Fruit fly (Drosophila melanogaster): ENCODE data around the gene CG14339.

CG14339 gene

dm6 chr2L:1120206-1120902, 12.0 kb downstream of the CG14339 start:
- TF ChIP-seq CG17801 (GFP tag; optimal IDR thresholded peaks at IDR 0.05; ENCODE audit: partially characterized antibody) = no peak

- no peak for TF ChIP-seq CG17801 (GFP tag; optimal IDR thresholded peaks at IDR 0.05; ENCODE audit: partially characterized antibody)
These were observed 13.8 kb downstream of the CG14339 start for dm6 chr2L:1121942-1122710.

- TF ChIP-seq CG17801 (GFP tag; optimal IDR thresholded peaks at IDR 0.05; ENCODE audit: partially characterized antibody) = no peak
These were observed 14.3 kb downstream of the CG14339 start for dm6 chr2L:1122711-1122960.

DNA sequence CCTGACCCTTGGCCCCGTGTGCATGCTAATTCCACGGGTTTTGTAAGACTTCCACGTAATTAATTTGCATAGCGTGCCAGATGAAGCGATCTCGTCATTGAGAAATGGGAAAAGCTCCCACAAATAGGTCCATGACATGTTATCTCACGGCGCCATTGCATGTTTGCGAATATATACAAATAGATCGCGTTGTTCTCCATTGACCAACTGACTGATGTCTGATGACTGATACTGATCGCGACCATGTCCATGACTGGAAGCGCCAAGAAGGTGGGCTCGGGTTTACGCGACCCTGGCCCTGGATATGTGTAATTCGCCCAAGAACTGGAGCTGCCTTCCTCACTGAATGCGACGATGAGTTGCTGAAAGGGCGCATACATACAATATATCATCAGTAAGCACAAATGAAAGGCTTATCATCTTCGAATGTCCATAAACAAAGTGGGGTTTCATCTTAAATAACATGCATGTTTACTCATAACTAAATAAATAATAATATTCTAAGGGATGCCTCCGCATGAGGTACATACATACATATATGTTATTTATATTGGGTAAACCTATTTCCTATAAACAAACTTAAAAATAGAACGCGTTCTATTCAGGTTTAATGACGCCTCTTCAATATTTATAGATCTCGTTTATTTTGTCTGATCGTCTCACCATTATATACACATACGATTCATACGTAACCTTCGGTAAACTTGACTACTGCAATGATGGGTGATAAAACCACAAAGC, 14.9 kb downstream of the CG14339 start:
- peak; percentile 35 for TF ChIP-seq CG17801 (GFP tag; optimal IDR thresholded peaks at IDR 0.05; ENCODE audit: partially characterized antibody)

dm6 chr2L:1124265-1124664, 15.9 kb downstream of the CG14339 start:
- TF ChIP-seq CG17801 (GFP tag; optimal IDR thresholded peaks at IDR 0.05; ENCODE audit: partially characterized antibody) = no peak

- TF ChIP-seq CG17801 (GFP tag; optimal IDR thresholded peaks at IDR 0.05; ENCODE audit: partially characterized antibody) = no peak
These were observed 17.1 kb downstream of the CG14339 start for dm6 chr2L:1125437-1125836.

dm6 chr2L:1126527-1126926, 18.2 kb downstream of the CG14339 start:
- no peak for TF ChIP-seq CG17801 (GFP tag; optimal IDR thresholded peaks at IDR 0.05; ENCODE audit: partially characterized antibody)

- no peak for TF ChIP-seq CG17801 (GFP tag; optimal IDR thresholded peaks at IDR 0.05; ENCODE audit: partially characterized antibody)
These were observed 19.2 kb downstream of the CG14339 start for dm6 chr2L:1127434-1128089.

DNA sequence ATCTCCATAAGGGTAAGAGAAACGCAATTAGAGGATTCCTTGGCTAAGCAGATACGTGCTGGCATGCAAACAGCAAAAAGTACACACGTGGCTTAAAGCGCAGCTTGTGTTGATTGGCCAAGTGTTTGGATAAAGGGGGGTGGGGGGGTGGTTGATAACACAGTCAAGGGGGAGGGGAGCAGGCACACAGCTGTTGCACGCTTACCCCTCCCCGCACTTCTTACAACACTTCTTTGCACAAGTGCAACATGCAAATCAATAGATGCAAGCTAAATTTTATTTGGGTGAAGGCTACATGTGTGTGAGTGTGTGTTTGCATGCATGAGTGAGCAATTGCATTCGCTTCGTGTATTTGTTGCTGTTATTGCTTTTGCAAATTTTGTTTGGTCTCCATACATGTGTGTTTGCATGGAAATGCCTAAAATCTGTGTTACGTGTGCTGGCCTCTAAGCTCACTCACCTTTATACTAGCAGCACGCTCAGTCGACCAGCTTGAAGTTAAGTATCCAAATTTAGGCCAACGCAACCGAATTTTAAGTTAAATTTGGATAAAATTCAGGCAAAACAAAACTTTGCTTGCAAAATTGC, 20.1 kb downstream of the CG14339 start:
- TF ChIP-seq CG17801 (GFP tag; optimal IDR thresholded peaks at IDR 0.05; ENCODE audit: partially characterized antibody) = no peak

dm6 chr2L:1128932-1129887, 20.9 kb downstream of the CG14339 start, which contains the start of the genes Pino and TBC1D23:
Gene Pino (minus strand): TSS chr2L:1128953.
Gene TBC1D23 (plus strand): TSS chr2L:1129316.
- peak; percentile 67 for TF ChIP-seq CG17801 (GFP tag; optimal IDR thresholded peaks at IDR 0.05; ENCODE audit: partially characterized antibody)

DNA sequence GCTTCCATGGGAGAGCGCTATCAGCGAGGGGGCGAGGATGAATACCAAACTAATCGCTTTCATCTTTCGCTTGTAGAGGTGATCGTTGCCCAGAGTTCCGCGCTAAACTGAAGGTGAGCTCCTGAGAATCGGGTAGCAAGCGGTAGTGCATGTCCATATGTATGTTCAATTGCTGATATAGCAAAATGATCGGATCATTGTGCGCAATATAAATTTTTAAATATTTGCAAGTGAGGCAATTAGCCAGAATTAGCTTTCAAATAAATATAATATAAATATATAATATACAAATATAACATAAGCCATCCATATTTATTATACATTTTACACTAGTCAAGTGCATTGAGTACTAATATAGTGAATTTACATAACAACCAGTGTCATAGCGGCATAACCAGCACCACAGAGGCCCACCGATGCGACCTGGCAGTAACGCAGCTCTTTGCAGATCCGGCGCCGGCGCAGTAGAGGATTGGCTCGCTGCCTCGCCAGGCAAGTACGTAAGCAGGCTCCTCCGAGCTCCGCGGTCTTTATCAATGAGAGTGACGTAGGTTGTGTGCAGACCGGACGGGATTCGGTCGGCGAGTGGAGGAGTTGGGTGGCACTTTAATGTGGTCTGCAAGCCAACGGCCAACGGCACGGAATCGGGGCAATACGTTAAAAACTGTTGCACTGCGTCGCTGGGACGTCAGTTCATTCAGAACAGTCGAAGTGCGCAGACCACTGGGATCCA, 25.8 kb downstream of the CG14339 start, which contains the start of the genes Iris and CG4577:
Gene Iris, minus strand, starts transcription at position 88 of the 733 bp plus-strand sequence.
Gene CG4577, plus strand, starts transcription at position 683 of the 733 bp plus-strand sequence.
- TF ChIP-seq CG17801 (GFP tag; optimal IDR thresholded peaks at IDR 0.05; ENCODE audit: partially characterized antibody) = no peak

- TF ChIP-seq CG17801 (GFP tag; optimal IDR thresholded peaks at IDR 0.05; ENCODE audit: partially characterized antibody) = no peak
These were observed 27.2 kb downstream of the CG14339 start for dm6 chr2L:1135495-1135894.

DNA sequence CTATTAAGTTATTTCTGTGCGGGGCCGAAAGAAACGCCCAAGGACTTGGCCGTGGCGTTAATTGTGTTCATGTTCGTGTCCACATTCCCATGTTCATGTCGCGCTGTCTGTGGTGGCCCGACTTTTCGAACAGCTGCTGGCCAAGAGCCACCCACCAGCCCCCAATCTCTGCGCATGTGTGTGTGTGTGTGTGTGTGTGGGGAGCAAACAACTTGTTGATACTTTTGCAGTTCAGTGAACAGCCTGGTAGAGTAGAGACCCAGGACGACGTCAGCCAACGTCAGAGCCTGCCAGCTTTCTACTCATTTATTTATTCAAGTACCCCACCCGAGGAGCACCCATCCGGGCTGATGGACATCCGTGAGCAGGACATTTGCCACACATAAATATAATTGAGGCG, 28.7 kb downstream of the CG14339 start:
- TF ChIP-seq CG17801 (GFP tag; optimal IDR thresholded peaks at IDR 0.05; ENCODE audit: partially characterized antibody) = no peak

Measured in ovary, adult (tissue).